Worm (Caenorhabditis elegans) whole organism, mixed stage, embryonic: ENCODE data around the gene D1086.1.

Experiments used
- M03D4.4 ChIP-seq: sonication (generic microtip); optimal IDR thresholded peaks from 2 replicates; lab custom pipeline; 2017; ENCODE audit warnings: mild to moderate bottlenecking, missing genetic modification characterization, missing compliant biosample characterization
- bed-3 ChIP-seq: fragments of 200-800 bp; sonication (Bioruptor generic); optimal IDR thresholded peaks from 3 replicates; lab custom pipeline; 2018; ENCODE audit warnings: mild to moderate bottlenecking, missing genetic modification characterization, moderate library complexity, missing compliant biosample characterization
- blmp-1 ChIP-seq: fragments of 150-350 bp; optimal IDR thresholded peaks from 2 replicates; lab custom pipeline; 2014; ENCODE audit warnings: missing biosample characterization, missing genetic modification characterization
- ceh-39 ChIP-seq: fragments of 150-350 bp; optimal IDR thresholded peaks from 2 replicates; lab custom pipeline; 2014; ENCODE audit warnings: missing biosample characterization, missing genetic modification characterization
- ceh-43 ChIP-seq: fragments of 200-800 bp; sonication (Bioruptor generic); optimal IDR thresholded peaks from 2 replicates; lab custom pipeline; 2018; ENCODE audit warnings: mild to moderate bottlenecking, missing genetic modification characterization, moderate library complexity, missing compliant biosample characterization
- ceh-83 ChIP-seq: fragments of 200-800 bp; sonication (Bioruptor generic); optimal IDR thresholded peaks from 2 replicates; lab custom pipeline; 2018; ENCODE audit warnings: mild to moderate bottlenecking, missing genetic modification characterization, missing compliant biosample characterization
- ces-1 ChIP-seq: fragments of 150-350 bp; optimal IDR thresholded peaks from 2 replicates; lab custom pipeline; 2014; ENCODE audit warnings: missing biosample characterization, missing genetic modification reagents, missing genetic modification characterization
- cnd-1 ChIP-seq: fragments of 200-800 bp; sonication (Bioruptor generic); optimal IDR thresholded peaks from 2 replicates; lab custom pipeline; 2018; ENCODE audit warnings: mild to moderate bottlenecking, missing genetic modification characterization, missing compliant biosample characterization
- drap-1 ChIP-seq: fragments of 200-800 bp; sonication (Bioruptor generic); optimal IDR thresholded peaks from 3 replicates; lab custom pipeline; 2018; ENCODE audit warnings: mild to moderate bottlenecking, missing genetic modification characterization, missing compliant biosample characterization
- elt-1 ChIP-seq: sonication (generic microtip); optimal IDR thresholded peaks from 2 replicates; lab custom pipeline; 2017; ENCODE audit warnings: missing genetic modification characterization, mild to moderate bottlenecking, missing compliant biosample characterization, antibody characterized with exemption, moderate library complexity, borderline replicate concordance; ENCODE audit not compliant: insufficient read depth
- elt-3 ChIP-seq: fragments of 150-350 bp; optimal IDR thresholded peaks from 2 replicates; lab custom pipeline; 2014; ENCODE audit warnings: missing biosample characterization, missing genetic modification characterization
- flh-1 ChIP-seq: fragments of 200-800 bp; sonication (Bioruptor generic); optimal IDR thresholded peaks from 2 replicates; lab custom pipeline; 2018; ENCODE audit warnings: mild to moderate bottlenecking, missing genetic modification characterization, moderate library complexity, missing compliant biosample characterization
- ham-2 ChIP-seq: fragments of 200-800 bp; sonication (Bioruptor generic); optimal IDR thresholded peaks from 2 replicates; lab custom pipeline; 2018; ENCODE audit warnings: mild to moderate bottlenecking, missing genetic modification characterization, missing compliant biosample characterization
- lin-32 ChIP-seq: fragments of 200-800 bp; sonication (Bioruptor generic); optimal IDR thresholded peaks from 2 replicates; lab custom pipeline; 2018; ENCODE audit warnings: mild to moderate bottlenecking, missing genetic modification characterization, missing compliant biosample characterization
- mab-5 ChIP-seq: fragments of 150-350 bp; optimal IDR thresholded peaks from 2 replicates; lab custom pipeline; 2014; ENCODE audit warnings: missing biosample characterization, missing genetic modification characterization
- mep-1 ChIP-seq: fragments of 150-350 bp; optimal IDR thresholded peaks from 2 replicates; lab custom pipeline; 2017; ENCODE audit warnings: missing biosample characterization, missing genetic modification reagents, missing genetic modification characterization, inconsistent platforms
- mls-2 ChIP-seq: sonication (generic microtip); optimal IDR thresholded peaks from 2 replicates; lab custom pipeline; 2016; ENCODE audit warnings: mild to moderate bottlenecking, missing genetic modification characterization, moderate library complexity, missing compliant biosample characterization
- nhr-12 ChIP-seq: fragments of 150-350 bp; optimal IDR thresholded peaks from 2 replicates; lab custom pipeline; 2014; ENCODE audit warnings: missing biosample characterization, missing genetic modification characterization
- nhr-237 ChIP-seq: fragments of 150-350 bp; optimal IDR thresholded peaks from 2 replicates; lab custom pipeline; 2014; ENCODE audit warnings: missing biosample characterization, missing genetic modification characterization
- nhr-28 ChIP-seq: fragments of 150-350 bp; optimal IDR thresholded peaks from 2 replicates; lab custom pipeline; 2014; ENCODE audit warnings: missing biosample characterization, missing genetic modification characterization
- nhr-76 ChIP-seq: sonication (generic microtip); optimal IDR thresholded peaks from 2 replicates; lab custom pipeline; 2017; ENCODE audit warnings: missing biosample characterization, missing genetic modification characterization
- pha-4 ChIP-seq: fragments of 150-350 bp; optimal IDR thresholded peaks from 2 replicates; lab custom pipeline; 2018; ENCODE audit warnings: missing biosample characterization, missing genetic modification reagents, missing genetic modification characterization
- snpc-4 ChIP-seq: fragments of 150-350 bp; optimal IDR thresholded peaks from 2 replicates; lab custom pipeline; 2014; ENCODE audit warnings: missing biosample characterization, missing genetic modification characterization
- sptf-1 ChIP-seq: sonication (generic microtip); optimal IDR thresholded peaks from 2 replicates; lab custom pipeline; 2017; ENCODE audit warnings: mild to moderate bottlenecking, missing genetic modification characterization, moderate library complexity, missing compliant biosample characterization
- tbx-8 ChIP-seq: fragments of 200-800 bp; sonication (Bioruptor generic); optimal IDR thresholded peaks from 2 replicates; lab custom pipeline; 2018; ENCODE audit warnings: mild to moderate bottlenecking, missing genetic modification characterization, moderate library complexity, missing compliant biosample characterization
- unc-120 ChIP-seq: sonication (generic microtip); optimal IDR thresholded peaks from 2 replicates; lab custom pipeline; 2017; ENCODE audit warnings: missing genetic modification characterization, missing compliant biosample characterization; ENCODE audit not compliant: poor library complexity, severe bottlenecking
- unc-39 ChIP-seq: fragments of 150-350 bp; optimal IDR thresholded peaks from 2 replicates; lab custom pipeline; 2014; ENCODE audit warnings: missing biosample characterization, missing genetic modification characterization
- unc-62 ChIP-seq: fragments of 150-350 bp; optimal IDR thresholded peaks from 2 replicates; lab custom pipeline; 2014; ENCODE audit warnings: missing biosample characterization, missing genetic modification reagents, missing genetic modification characterization
- zip-8 ChIP-seq: fragments of 150-350 bp; optimal IDR thresholded peaks from 2 replicates; lab custom pipeline; 2014; ENCODE audit warnings: missing biosample characterization, missing genetic modification characterization
- ztf-11 ChIP-seq: fragments of 150-350 bp; optimal IDR thresholded peaks from 2 replicates; lab custom pipeline; 2014; ENCODE audit warnings: missing biosample characterization, missing genetic modification characterization

The D1086.1 gene

DNA sequence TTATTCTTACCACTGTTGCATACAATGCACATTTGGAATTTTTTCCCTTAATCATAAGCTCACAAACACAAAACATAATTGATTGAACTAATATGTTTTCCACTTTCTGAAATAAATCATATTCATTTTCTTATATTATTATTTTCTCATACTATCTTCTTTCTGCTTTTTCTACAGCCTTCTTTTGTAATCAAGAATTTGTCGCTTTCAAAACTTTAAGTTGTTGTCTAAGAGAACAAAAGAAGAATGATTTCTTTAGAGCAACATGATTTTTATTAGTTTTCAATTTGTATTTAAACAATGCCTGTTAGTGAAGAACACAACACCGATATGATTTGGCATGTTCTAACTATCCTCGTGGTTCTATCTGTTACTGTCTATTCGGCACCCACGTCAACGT is 14.7 kb upstream of the D1086.1 start, which contains the start of gene D1086.7:
Gene D1086.7, plus strand, starts transcription at position 301 of the 400 bp plus-strand sequence.
- TF ChIP-seq nhr-28 (no peak), unc-62 (GFP tag; lab: Kevin White, UChicago) (no peak), ham-2 (GFP tag; lab: Kevin White, UChicago) (no peak), nhr-237 (tag; lab: Kevin White, UChicago) (no peak), sptf-1 (tag; lab: Kevin White, UChicago) (no peak), nhr-12 (tag; lab: Kevin White, UChicago) (no peak), blmp-1 (tag; lab: Kevin White, UChicago) (no peak), elt-1 (tag; lab: Kevin White, UChicago) (no peak), nhr-76 (tag; lab: Kevin White, UChicago) (no peak), ces-1 (no peak), ceh-83 (no peak), mab-5 (tag; lab: Kevin White, UChicago) (no peak)
- TF ChIP-seq, all 35 proteins: peak for 0

DNA sequence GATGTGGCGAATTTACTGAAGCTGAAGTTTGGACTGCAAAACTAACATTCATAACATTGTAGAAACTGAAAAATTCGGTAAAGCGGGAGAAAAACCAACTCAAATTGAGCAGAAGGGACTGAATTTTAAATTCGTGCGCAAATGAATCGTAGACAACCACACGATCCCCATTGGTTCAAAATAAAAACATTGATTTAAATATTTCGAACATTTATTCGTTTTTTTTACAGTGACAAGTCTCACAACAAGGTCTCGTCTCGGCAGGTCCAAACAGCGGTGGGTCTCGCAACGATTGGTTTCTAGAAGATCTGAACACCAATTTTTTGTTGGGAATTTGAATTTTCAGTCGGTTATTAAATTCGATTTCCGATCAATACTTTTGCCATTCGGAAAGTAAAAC is 13.1 kb upstream of the D1086.1 start, which contains the start of gene D1086.18:
Gene D1086.18, plus strand, starts transcription at position 301 of the 400 bp plus-strand sequence.
- TF ChIP-seq nhr-76 (tag; lab: Kevin White, UChicago) (no peak), sptf-1 (tag; lab: Kevin White, UChicago) (no peak), tbx-8 (GFP tag; lab: Kevin White, UChicago) (no peak), flh-1 (no peak), unc-120 (tag; lab: Kevin White, UChicago) (no peak), mep-1 (tag; lab: Kevin White, UChicago) (no peak), ceh-83 (no peak), ham-2 (GFP tag; lab: Kevin White, UChicago) (no peak), blmp-1 (tag; lab: Kevin White, UChicago) (no peak)
- TF ChIP-seq, all 35 proteins: peak for 0

DNA sequence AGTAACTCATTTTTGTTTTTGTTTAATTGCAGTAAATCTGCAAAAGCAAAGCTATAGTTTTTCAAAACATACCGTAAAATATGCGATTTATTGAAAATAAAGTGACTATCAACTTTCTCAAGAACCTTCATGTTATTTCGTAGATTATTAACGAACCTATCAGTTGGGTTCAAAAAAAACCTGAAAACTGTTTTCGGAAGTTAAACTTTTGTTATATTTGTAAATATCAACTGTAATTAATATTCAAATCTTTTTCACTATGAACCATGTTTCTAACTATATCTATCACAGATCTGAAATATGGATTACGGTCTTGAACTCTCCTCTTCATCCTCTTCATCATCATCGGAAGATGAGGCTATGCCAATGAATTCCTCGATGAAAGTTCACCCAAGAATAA is 10.6 kb upstream of the D1086.1 start, which contains the start of gene D1086.19:
Gene D1086.19, plus strand, starts transcription at position 301 of the 400 bp plus-strand sequence.
- TF ChIP-seq ceh-39 (tag; lab: Kevin White, UChicago) = no peak
- no peak for TF ChIP-seq drap-1 (GFP tag; lab: Kevin White, UChicago)
- no peak for TF ChIP-seq elt-1 (tag; lab: Kevin White, UChicago)
- TF ChIP-seq ceh-43 (GFP tag; lab: Kevin White, UChicago) = no peak
- TF ChIP-seq bed-3 (GFP tag; lab: Kevin White, UChicago) = no peak
- no peak for TF ChIP-seq ceh-83
- TF ChIP-seq ztf-11 = no peak
- TF ChIP-seq, all 35 proteins: peak for 0

DNA sequence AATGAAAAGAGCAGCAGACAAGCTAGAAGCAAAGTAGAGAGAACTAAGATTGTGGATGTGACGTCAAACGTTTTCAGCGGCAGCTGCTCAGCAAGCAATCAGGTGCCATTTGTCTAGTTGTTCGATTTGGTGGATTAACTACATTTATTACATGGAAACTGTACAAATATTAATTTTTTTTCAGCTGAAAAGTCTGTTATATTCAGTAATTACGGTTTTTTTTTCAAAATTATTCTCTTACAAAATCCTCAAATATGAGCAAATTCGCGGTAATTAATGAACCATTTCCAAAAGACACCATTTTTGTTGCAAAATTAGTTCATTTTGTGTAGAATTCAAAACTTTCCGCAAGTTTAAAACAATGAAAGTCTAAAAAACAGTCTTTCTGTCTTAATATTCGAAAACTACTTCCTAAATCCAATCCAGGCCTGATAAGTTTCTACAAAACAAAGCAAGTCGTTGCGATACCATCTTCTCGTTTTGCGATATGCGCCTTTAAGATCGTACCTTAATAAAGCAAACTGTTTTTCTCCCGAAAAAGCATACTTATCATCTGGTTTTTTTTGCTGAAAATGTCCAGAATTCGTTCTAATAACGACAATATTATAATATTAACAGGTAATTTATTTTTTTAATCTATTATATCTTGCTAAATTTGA is 8.2 kb upstream of the D1086.1 start, which contains the start of the genes D1086.5 and him-5:
Gene D1086.5, minus strand, starts transcription at position 51 of the 659 bp plus-strand sequence.
Gene him-5, plus strand, starts transcription at position 118 of the 659 bp plus-strand sequence.
- TF ChIP-seq mep-1 (tag; lab: Kevin White, UChicago) (no peak), mab-5 (tag; lab: Kevin White, UChicago) (no peak), zip-8 (tag; lab: Kevin White, UChicago) (no peak), cnd-1 (tag; lab: Kevin White, UChicago) (no peak), bed-3 (GFP tag; lab: Kevin White, UChicago) (no peak), nhr-28 (no peak), ceh-83 (no peak), nhr-76 (tag; lab: Kevin White, UChicago) (no peak), unc-120 (tag; lab: Kevin White, UChicago) (no peak), mls-2 (no peak)

DNA sequence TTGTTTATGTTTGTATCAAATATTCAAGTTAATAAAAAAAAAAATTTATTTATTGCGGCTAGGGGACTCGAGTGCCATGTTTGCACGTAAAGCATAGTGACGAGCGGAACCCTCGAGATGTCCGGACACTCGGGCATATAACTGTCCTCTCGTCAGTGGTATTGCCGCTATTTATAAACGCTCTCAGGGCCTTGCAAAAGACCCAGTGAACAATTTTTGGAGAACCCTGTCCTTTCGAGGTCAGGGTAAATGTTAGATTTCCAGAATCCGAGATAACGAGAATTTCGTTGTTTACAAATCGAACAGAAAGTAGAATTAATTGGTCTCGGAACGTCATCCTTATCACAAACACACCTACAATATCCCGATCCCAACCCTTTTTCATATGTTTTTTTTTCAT is 6.3 kb upstream of the D1086.1 start, which contains the start of gene D1086.3:
Gene D1086.3, plus strand, starts transcription at position 390 of the 400 bp plus-strand sequence.
- TF ChIP-seq lin-32 (GFP tag; lab: Kevin White, UChicago) (no peak), ceh-83 (no peak), tbx-8 (GFP tag; lab: Kevin White, UChicago) (no peak), ceh-43 (GFP tag; lab: Kevin White, UChicago) (no peak), nhr-237 (tag; lab: Kevin White, UChicago) (no peak), ceh-39 (tag; lab: Kevin White, UChicago) (no peak), drap-1 (GFP tag; lab: Kevin White, UChicago) (no peak), unc-120 (tag; lab: Kevin White, UChicago) (no peak), mep-1 (tag; lab: Kevin White, UChicago) (no peak), nhr-76 (tag; lab: Kevin White, UChicago) (no peak), mls-2 (no peak), M03D4.4 (tag; lab: Kevin White, UChicago) (no peak), snpc-4 (tag; lab: Kevin White, UChicago) (no peak), unc-39 (tag; lab: Kevin White, UChicago) (no peak), ztf-11 (no peak), sptf-1 (tag; lab: Kevin White, UChicago) (no peak), zip-8 (tag; lab: Kevin White, UChicago) (no peak), elt-3 (tag; lab: Kevin White, UChicago) (no peak), bed-3 (GFP tag; lab: Kevin White, UChicago) (no peak), pha-4 (tag; lab: Kevin White, UChicago) (no peak)
- TF ChIP-seq, all 35 proteins: peak for 0
